Worm (Caenorhabditis elegans) whole organism, L2 larva: ENCODE results near the gene C33B4.4.

Experiments used
- R02D3.7 ChIP-seq: fragments of 150-350 bp; optimal IDR thresholded peaks from 2 replicates; lab custom pipeline; 2014; ENCODE audit warnings: missing biosample characterization, missing genetic modification characterization
- alr-1 ChIP-seq: fragments of 150-350 bp; optimal IDR thresholded peaks from 2 replicates; lab custom pipeline; 2014; ENCODE audit warnings: missing biosample characterization, missing genetic modification characterization
- aly-2 ChIP-seq: fragments of 150-350 bp; optimal IDR thresholded peaks from 2 replicates; lab custom pipeline; 2014; ENCODE audit warnings: missing biosample characterization, missing genetic modification characterization
- ama-1 ChIP-seq: fragments of 150-350 bp; optimal IDR thresholded peaks from 2 replicates; lab custom pipeline; 2018; ENCODE audit warnings: inconsistent platforms
- nhr-12 ChIP-seq: fragments of 150-350 bp; optimal IDR thresholded peaks from 2 replicates; lab custom pipeline; 2014; ENCODE audit warnings: missing biosample characterization, missing genetic modification characterization
- nhr-23 ChIP-seq: fragments of 150-350 bp; optimal IDR thresholded peaks from 2 replicates; lab custom pipeline; 2014; ENCODE audit warnings: missing biosample characterization, missing genetic modification reagents, missing genetic modification characterization
- nhr-77 ChIP-seq: fragments of 150-350 bp; optimal IDR thresholded peaks from 2 replicates; lab custom pipeline; 2014; ENCODE audit warnings: missing biosample characterization, missing genetic modification characterization
- sma-3 ChIP-seq: sonication (generic microtip); optimal IDR thresholded peaks from 2 replicates; lab custom pipeline; 2016; ENCODE audit warnings: missing genetic modification reagents, missing genetic modification characterization, missing compliant biosample characterization
- ztf-4 ChIP-seq: fragments of 150-350 bp; optimal IDR thresholded peaks from 2 replicates; lab custom pipeline; 2014; ENCODE audit warnings: missing biosample characterization, missing genetic modification characterization

- TF ChIP-seq alr-1 (tag; lab: Kevin White, UChicago): no peak
- no peak for TF ChIP-seq ama-1 (lab: Kevin White, UChicago)
- no peak for TF ChIP-seq aly-2 (tag; lab: Kevin White, UChicago)
- TF ChIP-seq R02D3.7 (tag; lab: Kevin White, UChicago): no peak
- TF ChIP-seq ztf-4: no peak
- no peak for TF ChIP-seq nhr-23 (tag; lab: Kevin White, UChicago)
- no peak for TF ChIP-seq nhr-12 (tag; lab: Kevin White, UChicago)
- TF ChIP-seq nhr-77 (tag; lab: Kevin White, UChicago): no peak
- TF ChIP-seq sma-3 (GFP tag; lab: Kevin White, UChicago): no peak
Measured at ce11 chrII:11431584-11431983, 48.3 kb upstream of the C33B4.4 start, which contains the start of gene C05D12.4.
